Fruit fly (Drosophila melanogaster): ENCODE measurements around the gene aurB.

Gene aurB

DNA sequence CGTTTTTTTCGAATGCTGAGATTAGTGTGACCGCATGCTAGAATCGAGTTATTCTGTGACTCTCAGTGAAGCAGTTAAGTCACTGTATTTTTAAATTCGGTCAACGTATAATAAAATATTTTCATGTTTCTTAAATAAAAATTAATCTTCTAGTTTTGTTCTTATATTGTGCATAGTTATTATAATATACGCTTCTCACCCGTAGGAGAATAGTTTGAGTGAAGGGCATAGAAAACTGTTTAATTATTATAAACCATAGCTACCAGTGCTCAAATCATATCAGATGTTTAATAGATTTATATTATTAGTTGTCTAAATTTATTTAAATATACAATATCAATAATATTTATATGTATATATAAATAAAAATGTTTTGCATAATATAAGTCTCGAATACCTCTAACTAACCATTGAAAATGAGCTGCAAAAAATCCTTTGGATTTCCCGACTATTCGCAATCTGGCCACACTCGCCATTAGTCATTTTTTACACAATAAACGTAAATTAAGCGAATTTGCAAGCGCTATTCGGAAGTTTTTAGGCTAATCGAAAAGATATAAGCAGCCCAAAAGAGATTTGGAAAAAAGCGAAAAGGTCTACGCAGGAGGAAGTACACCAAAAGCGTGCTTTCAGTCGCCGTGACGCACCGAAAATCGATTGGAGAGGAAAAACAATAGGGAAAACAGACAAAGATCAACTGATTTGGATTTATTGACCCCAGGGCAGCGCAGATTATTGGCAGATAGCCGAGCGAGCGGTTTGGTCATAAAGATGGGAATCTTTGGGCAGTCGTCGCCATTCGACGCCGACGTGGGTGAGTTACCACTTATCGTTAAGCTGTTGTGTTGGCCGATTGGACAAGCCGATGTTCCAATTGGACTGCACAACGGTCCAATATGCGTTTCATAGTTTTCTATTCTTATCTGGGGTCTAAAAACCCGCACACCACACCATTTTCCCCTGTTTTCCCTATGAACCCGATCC is at the start of gene aurB, which contains the start of gene Stam (continued):
- no peak for TF ChIP-seq ham (GFP tag; IDR thresholded peaks at IDR 0.05)
- TF ChIP-seq CG3726 (GFP tag; IDR thresholded peaks at IDR 0.05) = no peak
- TF ChIP-seq Meics (GFP tag; optimal IDR thresholded peaks at IDR 0.05) = peak; percentile 39
- TF ChIP-seq CG16813 (GFP tag; IDR thresholded peaks at IDR 0.05; ENCODE audit: partially characterized antibody) = no peak
- no peak for TF ChIP-seq CG17612 (GFP tag; IDR thresholded peaks at IDR 0.05)
- TF ChIP-seq Ssrp (tag; optimal IDR thresholded peaks at IDR 0.05) = peak; percentile 64
- no peak for TF ChIP-seq CG12769 (tag; optimal IDR thresholded peaks at IDR 0.05)
- no peak for TF ChIP-seq CG4730 (GFP tag; IDR thresholded peaks at IDR 0.05)
- TF ChIP-seq gro (GFP tag; optimal IDR thresholded peaks at IDR 0.05) = no peak
- TF ChIP-seq CG33557 (GFP tag; optimal IDR thresholded peaks at IDR 0.05) = peak; percentile 24
- no peak for TF ChIP-seq Vsx1 (GFP tag; optimal IDR thresholded peaks at IDR 0.05)
- TF ChIP-seq CG6654 (GFP tag; optimal IDR thresholded peaks at IDR 0.05) = no peak
- TF ChIP-seq Trl (optimal IDR thresholded peaks at IDR 0.05) = no peak
- TF ChIP-seq Trl (GFP tag; optimal IDR thresholded peaks at IDR 0.05) = no peak
- TF ChIP-seq CG4707 (GFP tag; optimal IDR thresholded peaks at IDR 0.05) = no peak
- no peak for TF ChIP-seq hth (optimal IDR thresholded peaks at IDR 0.05)
- no peak for TF ChIP-seq pho (GFP tag; optimal IDR thresholded peaks at IDR 0.05)
- no peak for TF ChIP-seq CG34376 (GFP tag; optimal IDR thresholded peaks at IDR 0.05)
- TF ChIP-seq CG7987 (GFP tag; optimal IDR thresholded peaks at IDR 0.05) = no peak
- no peak for TF ChIP-seq CG1024 (GFP tag; IDR thresholded peaks at IDR 0.05)
- peak; percentile 73 for TF ChIP-seq CG11504 (tag; optimal IDR thresholded peaks at IDR 0.05)
- no peak for TF ChIP-seq tio (GFP tag; optimal IDR thresholded peaks at IDR 0.05)
- TF ChIP-seq CoRest (tag; optimal IDR thresholded peaks at IDR 0.05) = peak; percentile 87
- TF ChIP-seq CG4360 (GFP tag; IDR thresholded peaks at IDR 0.05) = no peak
- no peak for TF ChIP-seq CG14965 (GFP tag; optimal IDR thresholded peaks at IDR 0.05; ENCODE audit: borderline replicate concordance)
- TF ChIP-seq gce (GFP tag; IDR thresholded peaks at IDR 0.05) = no peak
- TF ChIP-seq CG7357 (GFP tag; IDR thresholded peaks at IDR 0.05) = no peak
- TF ChIP-seq ato (GFP tag; IDR thresholded peaks at IDR 0.05; ENCODE audit: partially characterized antibody) = no peak
- TF ChIP-seq CG9797 (GFP tag; optimal IDR thresholded peaks at IDR 0.05) = peak; percentile 48
- TF ChIP-seq chif (GFP tag; optimal IDR thresholded peaks at IDR 0.05) = no peak
- peak; percentile 61 for TF ChIP-seq dmrt99B (tag; optimal IDR thresholded peaks at IDR 0.05)
- no peak for TF ChIP-seq CG17328 (GFP tag; IDR thresholded peaks at IDR 0.05)
- TF ChIP-seq CG4424 (GFP tag; optimal IDR thresholded peaks at IDR 0.05) = peak; percentile 47
- TF ChIP-seq wek (GFP tag; optimal IDR thresholded peaks at IDR 0.05) = peak; percentile 90
- no peak for TF ChIP-seq seq (GFP tag; IDR thresholded peaks at IDR 0.05)
- no peak for TF ChIP-seq hb (GFP tag; IDR thresholded peaks at IDR 0.05; ENCODE audit: partially characterized antibody)
- peak; percentile 17 for TF ChIP-seq sens (GFP tag)
- no peak for TF ChIP-seq CG5245 (GFP tag; optimal IDR thresholded peaks at IDR 0.05)
- TF ChIP-seq eve (GFP tag; optimal IDR thresholded peaks at IDR 0.05) = no peak
- peak; percentile 5 for TF ChIP-seq CG2202 (tag; optimal IDR thresholded peaks at IDR 0.05)
- TF ChIP-seq ase (GFP tag; IDR thresholded peaks at IDR 0.05) = 0 out of 3 replicates have a peak, but pooled peaks have one; percentile 25
- no peak for TF ChIP-seq CG1792 (GFP tag; optimal IDR thresholded peaks at IDR 0.05)
- TF ChIP-seq disco-r (GFP tag; optimal IDR thresholded peaks at IDR 0.05) = no peak
- peak; percentile 8 for TF ChIP-seq CG1529 (GFP tag; optimal IDR thresholded peaks at IDR 0.05)
- TF ChIP-seq CG13296 (GFP tag; optimal IDR thresholded peaks at IDR 0.05) = peak; percentile 64
- TF ChIP-seq Mrtf (GFP tag; IDR thresholded peaks at IDR 0.05) = no peak
- TF ChIP-seq CG15479 (GFP tag; optimal IDR thresholded peaks at IDR 0.05) = no peak
- peak; percentile 49; the same call in 2 of the 3 replicates for TF ChIP-seq tgo (GFP tag; IDR thresholded peaks at IDR 0.05)
- TF ChIP-seq btn (GFP tag; optimal IDR thresholded peaks at IDR 0.05) = no peak
